Worm (Caenorhabditis elegans) whole organism, mixed stage, embryonic: ENCODE measurements around the gene srw-17.

ENCODE experiments used
- sptf-1 ChIP-seq: sonication (generic microtip); optimal IDR thresholded peaks from 2 replicates; lab custom pipeline; 2017; ENCODE audit warnings: mild to moderate bottlenecking, missing genetic modification characterization, moderate library complexity, missing compliant biosample characterization
- unc-62 ChIP-seq: fragments of 150-350 bp; optimal IDR thresholded peaks from 2 replicates; lab custom pipeline; 2014; ENCODE audit warnings: missing biosample characterization, missing genetic modification reagents, missing genetic modification characterization
- ztf-11 ChIP-seq: fragments of 150-350 bp; optimal IDR thresholded peaks from 2 replicates; lab custom pipeline; 2014; ENCODE audit warnings: missing biosample characterization, missing genetic modification characterization

ce11 chrV:15306745-15307144, 29.9 kb upstream of the srw-17 start, which contains the start of gene T26H8.4:
- TF ChIP-seq ztf-11 (tag; lab: Kevin White, UChicago) (no peak), unc-62 (no peak), sptf-1 (tag; lab: Kevin White, UChicago) (no peak)
